Fruit fly (Drosophila melanogaster) whole organism, embryonic: ENCODE measurements around the gene stg1.
A peak's percentile ranks its signal among the peaks of the same experiment; 100 is the strongest.

Source experiments
- ATbp ChIP-seq: fragments of 200-800 bp; sonication (Bioruptor generic); optimal IDR thresholded peaks from 2 replicates; lab custom pipeline; 2017; ENCODE audit warnings: missing biosample characterization, mild to moderate bottlenecking, missing genetic modification characterization, missing genetic modification reagents
- Antp ChIP-seq: fragments of 200-800 bp; sonication (Bioruptor generic); optimal IDR thresholded peaks from 3 replicates; lab custom pipeline; 2016; ENCODE audit warnings: missing biosample characterization, missing genetic modification characterization
- B-H1 ChIP-seq: fragments of 200-800 bp; sonication (Bioruptor generic); IDR thresholded peaks from 3 replicates; pipeline ENCODE4 v1.3.6; 2022; ENCODE audit warnings: missing biosample characterization, missing genetic modification characterization
- BtbVII ChIP-seq: fragments of 200-800 bp; sonication (Bioruptor generic); optimal IDR thresholded peaks from 3 replicates; lab custom pipeline; 2017; ENCODE audit warnings: missing biosample characterization, mild to moderate bottlenecking, missing genetic modification characterization
- CG10321 ChIP-seq: fragments of 200-800 bp; sonication (Bioruptor generic); IDR thresholded peaks from 2 replicates; pipeline ENCODE4 v1.3.6; 2022; ENCODE audit warnings: missing biosample characterization, missing genetic modification characterization
- CG11504 ChIP-seq: fragments of 200-800 bp; sonication (Bioruptor generic); optimal IDR thresholded peaks from 3 replicates; lab custom pipeline; 2019; ENCODE audit warnings: missing biosample characterization, mild to moderate bottlenecking, missing genetic modification characterization, moderate library complexity
- CG12659 ChIP-seq: fragments of 200-800 bp; sonication (Bioruptor generic); optimal IDR thresholded peaks from 3 replicates; lab custom pipeline; 2017; ENCODE audit warnings: mild to moderate bottlenecking, missing biosample characterization, missing genetic modification reagents, missing genetic modification characterization
- CG13287 ChIP-seq: fragments of 200-800 bp; sonication (Bioruptor generic); IDR thresholded peaks from 2 replicates; pipeline ENCODE4 v1.3.6; 2022; ENCODE audit warnings: missing biosample characterization, missing genetic modification characterization; ENCODE audit not compliant: partially characterized antibody
- CG13424 ChIP-seq: fragments of 200-800 bp; sonication (Bioruptor generic); optimal IDR thresholded peaks from 2 replicates; lab custom pipeline; 2019; ENCODE audit warnings: missing biosample characterization, mild to moderate bottlenecking, missing genetic modification characterization, moderate library complexity
- CG13624 ChIP-seq: fragments of 200-800 bp; sonication (Bioruptor generic); optimal IDR thresholded peaks from 2 replicates; lab custom pipeline; 2016; ENCODE audit warnings: missing biosample characterization, missing genetic modification characterization
- CG15073 ChIP-seq: fragments of 200-800 bp; sonication (Bioruptor generic); optimal IDR thresholded peaks from 2 replicates; lab custom pipeline; 2016; ENCODE audit warnings: missing biosample characterization, missing genetic modification characterization
- CG15269 ChIP-seq: fragments of 200-800 bp; sonication (Bioruptor generic); optimal IDR thresholded peaks from 2 replicates; lab custom pipeline; 2018; ENCODE audit warnings: missing biosample characterization, mild to moderate bottlenecking, missing genetic modification characterization, moderate library complexity
- CG1647 ChIP-seq: fragments of 200-800 bp; sonication (Bioruptor generic); optimal IDR thresholded peaks from 3 replicates; lab custom pipeline; 2016; ENCODE audit warnings: missing biosample characterization, missing genetic modification characterization
- CG3407 ChIP-seq: fragments of 200-800 bp; sonication (Bioruptor generic); optimal IDR thresholded peaks from 2 replicates; lab custom pipeline; 2018; ENCODE audit warnings: missing biosample characterization, mild to moderate bottlenecking, missing genetic modification characterization
- CG34376 ChIP-seq: fragments of 200-800 bp; sonication (Bioruptor generic); optimal IDR thresholded peaks from 2 replicates; lab custom pipeline; 2018; ENCODE audit warnings: missing biosample characterization, mild to moderate bottlenecking, missing genetic modification characterization
- CG3838 ChIP-seq: fragments of 200-800 bp; sonication (Bioruptor generic); optimal IDR thresholded peaks from 3 replicates; lab custom pipeline; 2016; ENCODE audit warnings: missing biosample characterization, missing genetic modification characterization
- CG6683 ChIP-seq: fragments of 200-800 bp; sonication (Bioruptor generic); optimal IDR thresholded peaks from 2 replicates; lab custom pipeline; 2017; ENCODE audit warnings: missing biosample characterization, mild to moderate bottlenecking, missing genetic modification characterization, missing genetic modification reagents
- CG6854 ChIP-seq: fragments of 200-800 bp; sonication (Bioruptor generic); optimal IDR thresholded peaks from 3 replicates; lab custom pipeline; 2017; ENCODE audit warnings: missing biosample characterization, mild to moderate bottlenecking, missing genetic modification characterization
- CG8281 ChIP-seq: fragments of 200-800 bp; sonication (Bioruptor generic); optimal IDR thresholded peaks from 2 replicates; lab custom pipeline; 2018; ENCODE audit warnings: missing biosample characterization, mild to moderate bottlenecking, missing genetic modification characterization, moderate library complexity
- CG8478 ChIP-seq: fragments of >200 bp; optimal IDR thresholded peaks from 2 replicates; lab custom pipeline; 2018
- CG8944 ChIP-seq: fragments of 200-800 bp; sonication (Bioruptor generic); optimal IDR thresholded peaks from 3 replicates; lab custom pipeline; 2016; ENCODE audit warnings: missing biosample characterization, missing genetic modification characterization
- CG9609 ChIP-seq: fragments of 200-800 bp; sonication (Bioruptor generic); optimal IDR thresholded peaks from 3 replicates; lab custom pipeline; 2016; ENCODE audit warnings: missing biosample characterization, missing genetic modification characterization
- CG9817 ChIP-seq: fragments of 200-800 bp; sonication (Bioruptor generic); optimal IDR thresholded peaks from 2 replicates; lab custom pipeline; 2018; ENCODE audit warnings: missing biosample characterization, mild to moderate bottlenecking, missing genetic modification characterization, moderate library complexity
- Deaf1 ChIP-seq: fragments of 200-800 bp; optimal IDR thresholded peaks from 3 replicates; lab custom pipeline; 2019; ENCODE audit warnings: missing biosample characterization, mild to moderate bottlenecking, missing genetic modification characterization, moderate library complexity
- Ets65A ChIP-seq: fragments of 200-800 bp; sonication (Bioruptor generic); peaks from one replicate; lab custom pipeline; 2016; ENCODE audit warnings: missing biosample characterization, missing genetic modification characterization
- Gug ChIP-seq: fragments of 200-800 bp; sonication (Bioruptor generic); IDR thresholded peaks from 4 replicates; pipeline ENCODE4 v1.3.6; 2022; ENCODE audit warnings: missing biosample characterization, missing genetic modification characterization
- Hr3 ChIP-seq: fragments of 200-800 bp; sonication (Bioruptor generic); optimal IDR thresholded peaks from 3 replicates; lab custom pipeline; 2016; ENCODE audit warnings: missing biosample characterization, missing genetic modification characterization
- Max ChIP-seq: fragments of 200-800 bp; sonication (Bioruptor generic); optimal IDR thresholded peaks from 2 replicates; lab custom pipeline; 2016; ENCODE audit warnings: missing biosample characterization, mild to moderate bottlenecking, missing genetic modification characterization
- Mrtf ChIP-seq: fragments of 200-800 bp; sonication (Bioruptor generic); IDR thresholded peaks from 3 replicates; pipeline ENCODE4 v1.3.6; 2022; ENCODE audit warnings: missing biosample characterization, missing genetic modification characterization
- Myb ChIP-seq: fragments of 200-800 bp; sonication (Bioruptor generic); optimal IDR thresholded peaks from 2 replicates; lab custom pipeline; 2016; ENCODE audit warnings: missing biosample characterization, missing genetic modification characterization
- Neu2 ChIP-seq: fragments of 200-800 bp; sonication (Bioruptor generic); optimal IDR thresholded peaks from 3 replicates; lab custom pipeline; 2016; ENCODE audit warnings: missing biosample characterization, missing genetic modification characterization, borderline replicate concordance
- Poxn ChIP-seq: fragments of 200-800 bp; sonication (Bioruptor generic); IDR thresholded peaks from 2 replicates; pipeline ENCODE4 v1.3.6; 2022; ENCODE audit warnings: missing biosample characterization, missing genetic modification characterization
- Side ChIP-seq: fragments of 200-800 bp; sonication (Bioruptor generic); optimal IDR thresholded peaks from 2 replicates; lab custom pipeline; 2016; ENCODE audit warnings: missing biosample characterization, missing genetic modification characterization
- Spps ChIP-seq: fragments of 200-800 bp; sonication (Bioruptor generic); optimal IDR thresholded peaks from 2 replicates; lab custom pipeline; 2018; ENCODE audit warnings: missing biosample characterization, mild to moderate bottlenecking, missing genetic modification characterization
- az2 ChIP-seq: fragments of 200-800 bp; sonication (Bioruptor generic); optimal IDR thresholded peaks from 3 replicates; lab custom pipeline; 2016; ENCODE audit warnings: missing biosample characterization, missing genetic modification characterization
- bowl ChIP-seq: fragments of 200-800 bp; sonication (Bioruptor generic); IDR thresholded peaks from 2 replicates; pipeline ENCODE4 v1.3.6; 2022; ENCODE audit warnings: missing biosample characterization, missing genetic modification characterization
- chif ChIP-seq, 2 experiments: fragments of 200-800 bp; sonication (Bioruptor generic); optimal IDR thresholded peaks; 3 replicates each; lab custom pipeline; 2016; ENCODE audit warnings: missing biosample characterization in 2 of 2, missing genetic modification characterization in 2 of 2
- chm ChIP-seq: fragments of 200-800 bp; sonication (Bioruptor generic); IDR thresholded peaks from 2 replicates; pipeline ENCODE4 v1.3.6; 2022; ENCODE audit warnings: missing biosample characterization, missing genetic modification characterization
- eve ChIP-seq, 2 experiments: fragments of >200 bp; optimal IDR thresholded peaks; 2 replicates each; lab custom pipeline; 2017; ENCODE audit warnings: missing biosample characterization in 2 of 2, missing genetic modification characterization in 2 of 2
- eyg ChIP-seq: fragments of 200-800 bp; sonication (Bioruptor generic); optimal IDR thresholded peaks from 3 replicates; lab custom pipeline; 2016; ENCODE audit warnings: missing biosample characterization, missing genetic modification characterization
- gcm2 ChIP-seq: fragments of 200-800 bp; sonication (Bioruptor generic); optimal IDR thresholded peaks from 2 replicates; lab custom pipeline; 2016; ENCODE audit warnings: missing biosample characterization, missing genetic modification characterization
- kni ChIP-seq: fragments of 200-800 bp; sonication (Bioruptor generic); optimal IDR thresholded peaks from 3 replicates; lab custom pipeline; 2017; ENCODE audit warnings: mild to moderate bottlenecking, missing biosample characterization, missing genetic modification reagents, missing genetic modification characterization
- lov ChIP-seq, 2 experiments: fragments of 200-800 bp in 1 of 2; fragments of >200 bp in 1 of 2; sonication (Bioruptor generic) in 1 of 2; IDR thresholded peaks in 1 of 2; optimal IDR thresholded peaks in 1 of 2; 2 replicates in 1 of 2; 3 replicates in 1 of 2; pipeline versions ENCODE4 v1.3.6 to Lab custom; 2017 to 2022; ENCODE audit warnings: missing biosample characterization in 1 of 2, missing genetic modification characterization in 1 of 2
- nau ChIP-seq: fragments of 200-800 bp; sonication (Bioruptor generic); optimal IDR thresholded peaks from 3 replicates; lab custom pipeline; 2017; ENCODE audit warnings: missing biosample characterization, mild to moderate bottlenecking, missing genetic modification characterization, missing genetic modification reagents
- psq ChIP-seq: fragments of 200-800 bp; sonication (Bioruptor generic); optimal IDR thresholded peaks from 2 replicates; lab custom pipeline; 2017; ENCODE audit warnings: missing biosample characterization, missing genetic modification characterization
- ro ChIP-seq: fragments of 200-800 bp; sonication (Bioruptor generic); IDR thresholded peaks from 2 replicates; pipeline ENCODE4 v1.3.6; 2022; ENCODE audit warnings: missing biosample characterization, missing genetic modification characterization
- trem ChIP-seq: fragments of 200-800 bp; optimal IDR thresholded peaks from 3 replicates; lab custom pipeline; 2019; ENCODE audit warnings: missing biosample characterization, mild to moderate bottlenecking, missing genetic modification characterization, moderate library complexity
- twi ChIP-seq: fragments of 200-800 bp; optimal IDR thresholded peaks from 2 replicates; lab custom pipeline; 2019; ENCODE audit warnings: missing biosample characterization, mild to moderate bottlenecking, missing genetic modification characterization, moderate library complexity
- wek ChIP-seq: fragments of 200-800 bp; sonication (Bioruptor generic); optimal IDR thresholded peaks from 3 replicates; lab custom pipeline; 2018; ENCODE audit warnings: missing biosample characterization, mild to moderate bottlenecking, missing genetic modification characterization, moderate library complexity

The stg1 gene

dm6 chrX:21053849-21054581 is 39.6 kb upstream of the stg1 start, which contains the start of the genes Stt3A and bves (continued):
- TF ChIP-seq CG11504 (tag; lab: Kevin White, UChicago): peak; percentile 97
- TF ChIP-seq Deaf1 (tag; lab: Kevin White, UChicago): peak; percentile 85
- TF ChIP-seq CG12659 (GFP tag; lab: Kevin White, UChicago): peak; percentile 99
- no peak for TF ChIP-seq CG8478 (lab: Kevin White, UChicago)
- TF ChIP-seq CG13424 (tag; lab: Kevin White, UChicago): peak; percentile 98
- peak; percentile 93 for TF ChIP-seq twi (tag; lab: Kevin White, UChicago)
- TF ChIP-seq Myb: peak; percentile 90
- peak; percentile 96 for TF ChIP-seq CG9817 (tag; lab: Kevin White, UChicago)
- TF ChIP-seq ro (GFP tag; lab: Robert Waterston, UW): peak; percentile 92
- TF ChIP-seq Mrtf (GFP tag; lab: Robert Waterston, UW): peak; percentile 96
- peak; percentile 96 for TF ChIP-seq eyg (GFP tag; lab: Kevin White, UChicago)
- peak; percentile 90 for TF ChIP-seq CG8281 (tag; lab: Kevin White, UChicago)
- peak; percentile 97 for TF ChIP-seq CG3407 (GFP tag; lab: Kevin White, UChicago)
- peak; percentile 97 for TF ChIP-seq CG1647 (GFP tag; lab: Kevin White, UChicago)
- TF ChIP-seq eve (GFP tag; optimal IDR thresholded peaks at IDR 0.05; lab: Kevin White, UChicago): peak; percentile 75 to 99
- peak; percentile 79 for TF ChIP-seq CG13287 (GFP tag; lab: Robert Waterston, UW)
- TF ChIP-seq CG9609 (GFP tag; lab: Kevin White, UChicago): peak; percentile 98
- no peak for TF ChIP-seq lov (optimal IDR thresholded peaks at IDR 0.05; lab: Kevin White, UChicago)
- peak; percentile 97 for TF ChIP-seq lov (GFP tag; IDR thresholded peaks at IDR 0.05; lab: Robert Waterston, UW)
- TF ChIP-seq B-H1 (GFP tag; lab: Robert Waterston, UW): peak; percentile 96
- TF ChIP-seq CG8944: peak; percentile 97
- peak; percentile 99 for TF ChIP-seq Side (GFP tag; lab: Kevin White, UChicago)
- peak; percentile 96 for TF ChIP-seq bowl (GFP tag; lab: Robert Waterston, UW)
- peak; percentile 96 for TF ChIP-seq gcm2 (GFP tag; lab: Kevin White, UChicago)
- peak; percentile 92 for TF ChIP-seq Neu2 (GFP tag; lab: Kevin White, UChicago)
- TF ChIP-seq BtbVII: peak; percentile 99
- peak; percentile 99 for TF ChIP-seq Antp (GFP tag; lab: Kevin White, UChicago)
- peak; percentile 97 for TF ChIP-seq Max (GFP tag; lab: Kevin White, UChicago)
- TF ChIP-seq psq: peak; percentile 94
- peak; percentile 94 for TF ChIP-seq Gug (GFP tag; lab: Robert Waterston, UW)
- TF ChIP-seq Hr3: peak; percentile 97
- peak; percentile 95 for TF ChIP-seq wek (GFP tag; lab: Kevin White, UChicago)
- TF ChIP-seq CG13624: peak; percentile 99
- TF ChIP-seq trem (tag; lab: Kevin White, UChicago): peak; percentile 96
- peak; percentile 99 for TF ChIP-seq CG15269 (tag; lab: Kevin White, UChicago)
- TF ChIP-seq Spps (tag; lab: Kevin White, UChicago): peak; percentile 98
- peak; percentile 86 for TF ChIP-seq kni (GFP tag; lab: Kevin White, UChicago)
- peak; percentile 97 for TF ChIP-seq CG34376 (GFP tag; lab: Kevin White, UChicago)
- TF ChIP-seq az2: peak; percentile 99
- peak; percentile 86 for TF ChIP-seq Poxn (GFP tag; lab: Robert Waterston, UW)
- TF ChIP-seq CG15073 (GFP tag; lab: Kevin White, UChicago): peak; percentile 85
- peak; percentile 99 for TF ChIP-seq chif (GFP tag; optimal IDR thresholded peaks at IDR 0.05; lab: Kevin White, UChicago)
- peak; percentile 98 for TF ChIP-seq CG6854 (GFP tag; lab: Kevin White, UChicago)
- TF ChIP-seq CG6683 (GFP tag; lab: Kevin White, UChicago): peak; percentile 97
- peak; percentile 95 for TF ChIP-seq CG3838 (GFP tag; lab: Kevin White, UChicago)
- peak; percentile 99 for TF ChIP-seq chm (GFP tag; lab: Robert Waterston, UW)
- TF ChIP-seq nau: peak; percentile 98
- peak; percentile 99 for TF ChIP-seq ATbp (GFP tag; lab: Kevin White, UChicago)
- peak; percentile 83 for TF ChIP-seq CG10321 (GFP tag; lab: Robert Waterston, UW)
- peak; percentile 100 for TF ChIP-seq Ets65A (GFP tag; lab: Kevin White, UChicago)
